Fruit fly (Drosophila melanogaster): ENCODE results near the gene PLCXD.

- TF ChIP-seq br (GFP tag; optimal IDR thresholded peaks at IDR 0.05) (no peak), Dif (GFP tag; optimal IDR thresholded peaks at IDR 0.05; ENCODE audit: partially characterized antibody) (no peak), rgr (GFP tag; optimal IDR thresholded peaks at IDR 0.05) (no peak), Abd-B (GFP tag; optimal IDR thresholded peaks at IDR 0.05) (no peak), foxo (GFP tag; optimal IDR thresholded peaks at IDR 0.05) (no peak), Dfd (GFP tag; optimal IDR thresholded peaks at IDR 0.05) (no peak)
Observed at dm6 chr2L:12040510-12040909, 8.7 kb upstream of the PLCXD start, which contains the start of gene CG6766.

Data from whole organism, wandering third instar larva.